Fruit fly (Drosophila melanogaster) whole organism, embryonic: ENCODE measurements around the gene Rab6.

Experiments used
- Atf6 ChIP-seq: fragments of 200-800 bp; sonication (Bioruptor generic); IDR thresholded peaks from 2 replicates; pipeline ENCODE4 v1.3.6; 2022; ENCODE audit warnings: missing biosample characterization, missing genetic modification characterization
- CG1024 ChIP-seq: fragments of 200-800 bp; sonication (Bioruptor generic); IDR thresholded peaks from 2 replicates; pipeline ENCODE4 v1.3.6; 2022; ENCODE audit warnings: missing biosample characterization, missing genetic modification characterization
- CG10654 ChIP-seq: fragments of 200-800 bp; sonication (Bioruptor generic); optimal IDR thresholded peaks from 2 replicates; lab custom pipeline; 2016; ENCODE audit warnings: missing biosample characterization, missing genetic modification characterization
- CG11560 ChIP-seq: fragments of 200-800 bp; sonication (Bioruptor generic); IDR thresholded peaks from 3 replicates; pipeline ENCODE4 v1.3.6; 2022; ENCODE audit warnings: missing biosample characterization, missing genetic modification characterization
- CG12659 ChIP-seq: fragments of 200-800 bp; sonication (Bioruptor generic); optimal IDR thresholded peaks from 3 replicates; lab custom pipeline; 2017; ENCODE audit warnings: mild to moderate bottlenecking, missing biosample characterization, missing genetic modification reagents, missing genetic modification characterization
- CG13296 ChIP-seq: fragments of 200-800 bp; sonication (Bioruptor generic); optimal IDR thresholded peaks from 3 replicates; lab custom pipeline; 2018; ENCODE audit warnings: missing biosample characterization, mild to moderate bottlenecking, missing genetic modification characterization
- CG14441 ChIP-seq: fragments of 200-800 bp; sonication (Bioruptor generic); IDR thresholded peaks from 2 replicates; pipeline ENCODE4 v1.3.6; 2022; ENCODE audit warnings: missing biosample characterization, missing genetic modification characterization
- CG15601 ChIP-seq: fragments of 200-800 bp; sonication (Bioruptor generic); optimal IDR thresholded peaks from 3 replicates; lab custom pipeline; 2019; ENCODE audit warnings: missing biosample characterization, mild to moderate bottlenecking, missing genetic modification characterization, moderate library complexity
- CG1647 ChIP-seq: fragments of 200-800 bp; sonication (Bioruptor generic); optimal IDR thresholded peaks from 3 replicates; lab custom pipeline; 2016; ENCODE audit warnings: missing biosample characterization, missing genetic modification characterization
- CG16815 ChIP-seq: fragments of 200-800 bp; sonication (Bioruptor generic); optimal IDR thresholded peaks from 3 replicates; lab custom pipeline; 2017; ENCODE audit warnings: missing biosample characterization, mild to moderate bottlenecking, missing genetic modification characterization
- CG3065 ChIP-seq: fragments of 200-800 bp; sonication (Bioruptor generic); optimal IDR thresholded peaks from 2 replicates; lab custom pipeline; 2016; ENCODE audit warnings: missing biosample characterization, missing genetic modification characterization
- CG32532 ChIP-seq: fragments of 200-800 bp; sonication (Bioruptor generic); IDR thresholded peaks from 2 replicates; pipeline ENCODE4 v1.3.6; 2022; ENCODE audit warnings: missing biosample characterization, missing genetic modification characterization
- CG33213 ChIP-seq: fragments of 200-800 bp; sonication (Bioruptor generic); optimal IDR thresholded peaks from 3 replicates; lab custom pipeline; 2016; ENCODE audit warnings: missing biosample characterization, missing genetic modification characterization
- CG33557 ChIP-seq: fragments of 200-800 bp; sonication (Bioruptor generic); optimal IDR thresholded peaks from 2 replicates; lab custom pipeline; 2019; ENCODE audit warnings: missing biosample characterization, mild to moderate bottlenecking, missing genetic modification characterization, moderate library complexity
- CG5180 ChIP-seq: fragments of 200-800 bp; sonication (Bioruptor generic); optimal IDR thresholded peaks from 3 replicates; lab custom pipeline; 2017; ENCODE audit warnings: missing biosample characterization, missing genetic modification characterization, mild to moderate bottlenecking, moderate library complexity, missing genetic modification reagents
- CG6254 ChIP-seq: fragments of 200-800 bp; sonication (Bioruptor generic); optimal IDR thresholded peaks from 3 replicates; lab custom pipeline; 2017; ENCODE audit warnings: mild to moderate bottlenecking, missing biosample characterization, missing genetic modification reagents, missing genetic modification characterization
- CG7839 ChIP-seq: fragments of 200-800 bp; sonication (Bioruptor generic); optimal IDR thresholded peaks from 3 replicates; lab custom pipeline; 2018; ENCODE audit warnings: missing biosample characterization, mild to moderate bottlenecking, missing genetic modification characterization, moderate library complexity
- CG8765 ChIP-seq: fragments of 200-800 bp; sonication (Bioruptor generic); IDR thresholded peaks from 2 replicates; pipeline ENCODE4 v1.3.6; 2022; ENCODE audit warnings: missing biosample characterization, missing genetic modification characterization
- CG9609 ChIP-seq: fragments of 200-800 bp; sonication (Bioruptor generic); optimal IDR thresholded peaks from 3 replicates; lab custom pipeline; 2016; ENCODE audit warnings: missing biosample characterization, missing genetic modification characterization
- CG9876 ChIP-seq: fragments of 200-800 bp; sonication (Bioruptor generic); optimal IDR thresholded peaks from 2 replicates; lab custom pipeline; 2016; ENCODE audit warnings: missing biosample characterization, missing genetic modification characterization
- D19B ChIP-seq: fragments of 200-800 bp; sonication (Bioruptor generic); optimal IDR thresholded peaks from 2 replicates; lab custom pipeline; 2017; ENCODE audit warnings: missing biosample characterization, mild to moderate bottlenecking, missing genetic modification characterization
- Deaf1 ChIP-seq: fragments of 200-800 bp; optimal IDR thresholded peaks from 3 replicates; lab custom pipeline; 2019; ENCODE audit warnings: missing biosample characterization, mild to moderate bottlenecking, missing genetic modification characterization, moderate library complexity
- Dek ChIP-seq: fragments of 200-800 bp; sonication (Bioruptor generic); optimal IDR thresholded peaks from 3 replicates; lab custom pipeline; 2019; ENCODE audit warnings: missing biosample characterization, mild to moderate bottlenecking, missing genetic modification characterization, moderate library complexity
- Dfd ChIP-seq, 2 experiments: fragments of >200 bp; optimal IDR thresholded peaks; 2 replicates each; lab custom pipeline; 2017; ENCODE audit warnings: missing biosample characterization in 2 of 2, missing genetic modification characterization in 2 of 2
- Dll ChIP-seq: fragments of 200-800 bp; sonication (Bioruptor generic); IDR thresholded peaks from 4 replicates; pipeline ENCODE4 v1.3.6; 2022; ENCODE audit warnings: missing biosample characterization, missing genetic modification characterization; ENCODE audit not compliant: partially characterized antibody
- E2f2 ChIP-seq: fragments of 200-800 bp; sonication (Bioruptor generic); IDR thresholded peaks from 2 replicates; pipeline ENCODE4 v1.3.6; 2022; ENCODE audit warnings: missing biosample characterization, missing genetic modification characterization
- Ets97D ChIP-seq: fragments of 200-800 bp; sonication (Bioruptor generic); optimal IDR thresholded peaks from 3 replicates; lab custom pipeline; 2016; ENCODE audit warnings: missing biosample characterization, missing genetic modification characterization
- HLHmδ ChIP-seq: fragments of 200-800 bp; sonication (Bioruptor generic); optimal IDR thresholded peaks from 2 replicates; lab custom pipeline; 2018; ENCODE audit warnings: missing biosample characterization, mild to moderate bottlenecking, missing genetic modification characterization, moderate library complexity
- Hr3 ChIP-seq: fragments of 200-800 bp; sonication (Bioruptor generic); optimal IDR thresholded peaks from 3 replicates; lab custom pipeline; 2016; ENCODE audit warnings: missing biosample characterization, missing genetic modification characterization
- Max ChIP-seq: fragments of 200-800 bp; sonication (Bioruptor generic); optimal IDR thresholded peaks from 2 replicates; lab custom pipeline; 2016; ENCODE audit warnings: missing biosample characterization, mild to moderate bottlenecking, missing genetic modification characterization
- NFAT ChIP-seq: fragments of 200-800 bp; sonication (Bioruptor generic); IDR thresholded peaks from 2 replicates; pipeline ENCODE4 v1.3.6; 2022; ENCODE audit warnings: missing biosample characterization, missing genetic modification characterization
- Oaz ChIP-seq: fragments of 200-800 bp; sonication (Bioruptor generic); IDR thresholded peaks from 2 replicates; pipeline ENCODE4 v1.3.6; 2022; ENCODE audit warnings: missing biosample characterization, missing genetic modification characterization
- al ChIP-seq: fragments of 200-800 bp; sonication (Bioruptor generic); IDR thresholded peaks from 2 replicates; pipeline ENCODE4 v1.3.6; 2022; ENCODE audit warnings: missing biosample characterization, missing genetic modification characterization
- ap ChIP-seq: fragments of 200-800 bp; sonication (Bioruptor generic); IDR thresholded peaks from 2 replicates; pipeline ENCODE4 v1.3.6; 2022; ENCODE audit warnings: missing biosample characterization, missing genetic modification characterization
- ase ChIP-seq: fragments of 200-800 bp; sonication (Bioruptor generic); IDR thresholded peaks from 3 replicates; pipeline ENCODE4 v1.3.6; 2022; ENCODE audit warnings: missing biosample characterization, missing genetic modification characterization
- bab2 ChIP-seq: fragments of 200-800 bp; sonication (Bioruptor generic); optimal IDR thresholded peaks from 2 replicates; lab custom pipeline; 2016; ENCODE audit warnings: missing biosample characterization, missing genetic modification characterization
- cad ChIP-seq: fragments of >200 bp; optimal IDR thresholded peaks from 2 replicates; lab custom pipeline; 2017; ENCODE audit warnings: missing biosample characterization, missing genetic modification characterization
- chif ChIP-seq, 2 experiments: fragments of 200-800 bp; sonication (Bioruptor generic); optimal IDR thresholded peaks; 3 replicates each; lab custom pipeline; 2016; ENCODE audit warnings: missing biosample characterization in 2 of 2, missing genetic modification characterization in 2 of 2
- chm ChIP-seq: fragments of 200-800 bp; sonication (Bioruptor generic); IDR thresholded peaks from 2 replicates; pipeline ENCODE4 v1.3.6; 2022; ENCODE audit warnings: missing biosample characterization, missing genetic modification characterization
- crp ChIP-seq, 2 experiments: fragments of 200-800 bp; sonication (Bioruptor generic); optimal IDR thresholded peaks; 2 replicates in 1 of 2; 3 replicates in 1 of 2; lab custom pipeline; 2017; ENCODE audit warnings: missing biosample characterization in 2 of 2, missing genetic modification characterization in 2 of 2, mild to moderate bottlenecking in 1 of 2, moderate library complexity in 1 of 2
- emc ChIP-seq: fragments of 200-800 bp; sonication (Bioruptor generic); optimal IDR thresholded peaks from 2 replicates; lab custom pipeline; 2016; ENCODE audit warnings: missing biosample characterization, missing genetic modification characterization
- gem ChIP-seq: fragments of 200-800 bp; sonication (Bioruptor generic); optimal IDR thresholded peaks from 2 replicates; lab custom pipeline; 2019; ENCODE audit warnings: missing biosample characterization, mild to moderate bottlenecking, missing genetic modification characterization, moderate library complexity
- otp ChIP-seq: fragments of 200-800 bp; sonication (Bioruptor generic); IDR thresholded peaks from 3 replicates; pipeline ENCODE4, ENCODE4 v1.3.6; 2022; ENCODE audit warnings: missing biosample characterization, missing genetic modification characterization
- pan ChIP-seq, 4 experiments: fragments of >200 bp in 3 of 4; fragments of 200-800 bp in 1 of 4; sonication (Bioruptor generic) in 1 of 4; optimal IDR thresholded peaks in 3 of 4; IDR thresholded peaks in 1 of 4; 2 replicates each; pipeline versions ENCODE4 v1.3.6 to Lab custom; 2017 to 2022; ENCODE audit warnings: missing biosample characterization in 2 of 4, missing genetic modification characterization in 2 of 4, mixed read lengths in 1 of 4
- rib ChIP-seq: fragments of 200-800 bp; sonication (Bioruptor generic); IDR thresholded peaks from 2 replicates; pipeline ENCODE4 v1.3.6; 2022; ENCODE audit warnings: missing biosample characterization, missing genetic modification characterization
- sens ChIP-seq: fragments of 200-800 bp; sonication (Bioruptor generic); peaks from one replicate; lab custom pipeline; 2016; ENCODE audit warnings: missing biosample characterization, missing genetic modification characterization
- sim ChIP-seq: fragments of 200-800 bp; sonication (Bioruptor generic); IDR thresholded peaks from 2 replicates; pipeline ENCODE4 v1.3.6; 2022; ENCODE audit warnings: missing biosample characterization, missing genetic modification characterization
- sima ChIP-seq: fragments of 200-800 bp; sonication (Bioruptor generic); optimal IDR thresholded peaks from 2 replicates; lab custom pipeline; 2016; ENCODE audit warnings: missing biosample characterization, missing genetic modification characterization
- slbo ChIP-seq: fragments of 200-800 bp; sonication (Bioruptor generic); IDR thresholded peaks from 2 replicates; pipeline ENCODE4 v1.3.6; 2022; ENCODE audit warnings: missing biosample characterization, missing genetic modification characterization
- sna ChIP-seq: fragments of 200-800 bp; sonication (Bioruptor generic); IDR thresholded peaks from 2 replicates; pipeline ENCODE4 v1.3.6; 2022; ENCODE audit warnings: missing biosample characterization, missing genetic modification characterization; ENCODE audit not compliant: partially characterized antibody
- sr ChIP-seq: fragments of 200-800 bp; sonication (Bioruptor generic); IDR thresholded peaks from 3 replicates; pipeline ENCODE4 v1.3.6; 2022; ENCODE audit warnings: missing biosample characterization, missing genetic modification characterization
- ssp ChIP-seq: fragments of 200-800 bp; sonication (Bioruptor generic); IDR thresholded peaks from 2 replicates; pipeline ENCODE4 v1.3.6; 2022; ENCODE audit warnings: missing biosample characterization, missing genetic modification characterization
- yki ChIP-seq: fragments of >200 bp; optimal IDR thresholded peaks from 3 replicates; lab custom pipeline; 2018

Rab6 gene

dm6 chr2L:12096396-12096813 is 12.5 kb downstream of the Rab6 start, which contains the start of the genes CG6712 and Mt2 (continued):
- no peak for TF ChIP-seq Dfd (GFP tag; optimal IDR thresholded peaks at IDR 0.05; lab: Kevin White, UChicago)
- no peak for TF ChIP-seq emc (GFP tag; lab: Kevin White, UChicago)
- no peak for TF ChIP-seq chm (GFP tag; lab: Robert Waterston, UW)
- no peak for TF ChIP-seq CG13296
- no peak for TF ChIP-seq CG14441 (GFP tag; lab: Robert Waterston, UW)
- no peak for TF ChIP-seq gem (tag; lab: Kevin White, UChicago)
- TF ChIP-seq CG16815 = no peak
- TF ChIP-seq E2f2 (GFP tag; lab: Robert Waterston, UW) = peak; percentile 45
- TF ChIP-seq CG8765 = no peak
- peak; percentile 37 for TF ChIP-seq Ets97D (GFP tag; lab: Kevin White, UChicago)
- no peak for TF ChIP-seq chif (GFP tag; optimal IDR thresholded peaks at IDR 0.05; lab: Kevin White, UChicago)
- no peak for TF ChIP-seq pan (optimal IDR thresholded peaks at IDR 0.05; lab: Kevin White, UChicago)
- TF ChIP-seq pan (GFP tag; optimal IDR thresholded peaks at IDR 0.05 in 1 of 2, IDR thresholded peaks at IDR 0.05 in 1 of 2) = no peak
- TF ChIP-seq sr = no peak
- TF ChIP-seq Deaf1 (tag; lab: Kevin White, UChicago) = no peak
- no peak for TF ChIP-seq Oaz (GFP tag; lab: Robert Waterston, UW)
- TF ChIP-seq otp (GFP tag; lab: Robert Waterston, UW) = no peak
- TF ChIP-seq Max (GFP tag; lab: Kevin White, UChicago) = peak; percentile 93
- TF ChIP-seq cad (GFP tag; lab: Kevin White, UChicago) = no peak
- no peak for TF ChIP-seq sim
- TF ChIP-seq CG1024 (GFP tag; lab: Robert Waterston, UW) = no peak
- TF ChIP-seq crp (GFP tag; optimal IDR thresholded peaks at IDR 0.05; lab: Kevin White, UChicago) = peak in 1 of 2 experiments; percentile 67
- TF ChIP-seq bab2 (GFP tag; lab: Kevin White, UChicago) = no peak
- TF ChIP-seq Dll (GFP tag; lab: Robert Waterston, UW) = no peak
- no peak for TF ChIP-seq CG15601
- no peak for TF ChIP-seq CG1647
- TF ChIP-seq Atf6 (GFP tag; lab: Robert Waterston, UW) = no peak
- TF ChIP-seq CG3065 (GFP tag; lab: Kevin White, UChicago) = no peak
- TF ChIP-seq CG6254 (GFP tag; lab: Kevin White, UChicago) = no peak
- TF ChIP-seq yki (lab: Kevin White, UChicago) = no peak
- TF ChIP-seq sima (GFP tag; lab: Kevin White, UChicago) = no peak
- no peak for TF ChIP-seq CG11560
- no peak for TF ChIP-seq Hr3 (GFP tag; lab: Kevin White, UChicago)
- no peak for TF ChIP-seq CG33557 (GFP tag; lab: Kevin White, UChicago)
- no peak for TF ChIP-seq CG9609 (GFP tag; lab: Kevin White, UChicago)
- TF ChIP-seq al (GFP tag; lab: Robert Waterston, UW) = no peak
- peak; percentile 88 for TF ChIP-seq sens (GFP tag; lab: Kevin White, UChicago)
- TF ChIP-seq CG12659 (GFP tag; lab: Kevin White, UChicago) = peak; percentile 42
- TF ChIP-seq ssp (GFP tag; lab: Robert Waterston, UW) = no peak
- TF ChIP-seq slbo (GFP tag; lab: Robert Waterston, UW) = no peak
- no peak for TF ChIP-seq HLHmδ (GFP tag; lab: Kevin White, UChicago)
- no peak for TF ChIP-seq NFAT (GFP tag; lab: Robert Waterston, UW)
- TF ChIP-seq sna (GFP tag; lab: Robert Waterston, UW) = no peak
- no peak for TF ChIP-seq ase
- TF ChIP-seq CG7839 (tag; lab: Kevin White, UChicago) = no peak
- no peak for TF ChIP-seq ap (GFP tag; lab: Robert Waterston, UW)
- TF ChIP-seq CG10654 = no peak
- TF ChIP-seq CG32532 (GFP tag; lab: Robert Waterston, UW) = no peak
- TF ChIP-seq rib (GFP tag; lab: Robert Waterston, UW) = peak; percentile 38; the same call in 1 of the 2 replicates
- no peak for TF ChIP-seq CG9876 (GFP tag; lab: Kevin White, UChicago)
- TF ChIP-seq CG33213 (GFP tag; lab: Kevin White, UChicago) = peak; percentile 15
- no peak for TF ChIP-seq D19B (GFP tag; lab: Kevin White, UChicago)
- TF ChIP-seq CG5180 (GFP tag; lab: Kevin White, UChicago) = no peak
- TF ChIP-seq Dek = no peak
